Worm (Caenorhabditis elegans) whole organism, late embryonic: ENCODE data around the gene Y47D3A.21.

Experiments
- C08G9.2 ChIP-seq: sonication (generic microtip); optimal IDR thresholded peaks from 2 replicates; lab custom pipeline; 2016; ENCODE audit warnings: mild to moderate bottlenecking, missing genetic modification characterization, moderate library complexity, missing compliant biosample characterization
- C38D4.7 ChIP-seq: fragments of 200-800 bp; sonication (Bioruptor generic); optimal IDR thresholded peaks from 2 replicates; lab custom pipeline; 2018; ENCODE audit warnings: mild to moderate bottlenecking, missing genetic modification characterization, moderate library complexity, missing compliant biosample characterization
- K02D7.2 ChIP-seq: sonication (generic microtip); optimal IDR thresholded peaks from 2 replicates; lab custom pipeline; 2017; ENCODE audit warnings: mild to moderate bottlenecking, missing genetic modification characterization, missing compliant biosample characterization
- T23F11.4 ChIP-seq: fragments of 200-800 bp; sonication (Bioruptor generic); optimal IDR thresholded peaks from 2 replicates; lab custom pipeline; 2018; ENCODE audit warnings: mild to moderate bottlenecking, missing genetic modification characterization, missing compliant biosample characterization
- Y22D7AL.16 ChIP-seq: sonication (generic microtip); optimal IDR thresholded peaks from 2 replicates; lab custom pipeline; 2016; ENCODE audit warnings: missing genetic modification characterization, missing compliant biosample characterization
- ahr-1 ChIP-seq: sonication (generic microtip); optimal IDR thresholded peaks from 2 replicates; lab custom pipeline; 2016; ENCODE audit warnings: missing genetic modification characterization, missing compliant biosample characterization
- ama-1 ChIP-seq: fragments of 150-350 bp; optimal IDR thresholded peaks from 2 replicates; lab custom pipeline; 2014
- ceh-14 ChIP-seq: sonication (generic microtip); optimal IDR thresholded peaks from 2 replicates; lab custom pipeline; 2016; ENCODE audit warnings: missing genotype, missing genetic modification characterization, missing compliant biosample characterization
- ceh-18 ChIP-seq: sonication (generic microtip); optimal IDR thresholded peaks from 2 replicates; lab custom pipeline; 2016; ENCODE audit warnings: missing genetic modification characterization, missing compliant biosample characterization
- ceh-19 ChIP-seq: fragments of 200-800 bp; sonication (Bioruptor generic); optimal IDR thresholded peaks from 2 replicates; lab custom pipeline; 2018; ENCODE audit warnings: mild to moderate bottlenecking, missing genetic modification characterization, missing compliant biosample characterization
- ceh-2 ChIP-seq: sonication (generic microtip); optimal IDR thresholded peaks from 2 replicates; lab custom pipeline; 2016; ENCODE audit warnings: missing genotype, missing genetic modification characterization, missing compliant biosample characterization
- ceh-22 ChIP-seq: sonication (generic microtip); optimal IDR thresholded peaks from 2 replicates; lab custom pipeline; 2017; ENCODE audit warnings: missing biosample characterization, missing genetic modification characterization
- ceh-24 ChIP-seq: sonication (generic microtip); optimal IDR thresholded peaks from 2 replicates; lab custom pipeline; 2016; ENCODE audit warnings: mild to moderate bottlenecking, missing genetic modification characterization, missing compliant biosample characterization
- ceh-30 ChIP-seq: fragments of 150-350 bp; optimal IDR thresholded peaks from 2 replicates; lab custom pipeline; 2014; ENCODE audit warnings: missing biosample characterization, missing genetic modification characterization
- ceh-34 ChIP-seq: sonication (generic microtip); optimal IDR thresholded peaks from 2 replicates; lab custom pipeline; 2016; ENCODE audit warnings: mild to moderate bottlenecking, missing genetic modification characterization, missing compliant biosample characterization
- ceh-45 ChIP-seq: fragments of 200-800 bp; sonication (Bioruptor generic); IDR thresholded peaks from 2 replicates; pipeline ENCODE4 v1.3.6; 2022; ENCODE audit warnings: missing genetic modification reagents, missing genetic modification characterization, missing compliant biosample characterization
- ceh-48 ChIP-seq: sonication (generic microtip); optimal IDR thresholded peaks from 2 replicates; lab custom pipeline; 2016; ENCODE audit warnings: missing genetic modification characterization, inconsistent platforms, missing compliant biosample characterization
- ceh-6 ChIP-seq: fragments of 200-800 bp; sonication (Bioruptor generic); optimal IDR thresholded peaks from 2 replicates; lab custom pipeline; 2018; ENCODE audit warnings: mild to moderate bottlenecking, missing genetic modification characterization, missing compliant biosample characterization
- ceh-9 ChIP-seq: sonication (generic microtip); optimal IDR thresholded peaks from 2 replicates; lab custom pipeline; 2016; ENCODE audit warnings: mild to moderate bottlenecking, missing genetic modification characterization, inconsistent platforms, missing compliant biosample characterization
- che-1 ChIP-seq: sonication (generic microtip); optimal IDR thresholded peaks from 2 replicates; lab custom pipeline; 2016; ENCODE audit warnings: mild to moderate bottlenecking, missing genetic modification characterization, missing compliant biosample characterization
- dmd-4 ChIP-seq: sonication (generic microtip); optimal IDR thresholded peaks from 2 replicates; lab custom pipeline; 2016; ENCODE audit warnings: borderline replicate concordance, missing genetic modification characterization, missing compliant biosample characterization
- ets-4 ChIP-seq: sonication (generic microtip); optimal IDR thresholded peaks from 2 replicates; lab custom pipeline; 2016; ENCODE audit warnings: missing genetic modification characterization, missing compliant biosample characterization
- eyg-1 ChIP-seq: sonication (generic microtip); optimal IDR thresholded peaks from 2 replicates; lab custom pipeline; 2016; ENCODE audit warnings: missing genotype, missing genetic modification characterization, missing compliant biosample characterization
- fax-1 ChIP-seq: sonication (generic microtip); optimal IDR thresholded peaks from 2 replicates; lab custom pipeline; 2016; ENCODE audit warnings: missing genotype, missing genetic modification characterization, missing compliant biosample characterization
- fkh-10 ChIP-seq: fragments of 150-350 bp; optimal IDR thresholded peaks from 2 replicates; lab custom pipeline; 2014; ENCODE audit warnings: missing biosample characterization, missing genetic modification reagents, missing genetic modification characterization
- gmeb-2 ChIP-seq: sonication (generic microtip); optimal IDR thresholded peaks from 2 replicates; lab custom pipeline; 2016; ENCODE audit warnings: missing genetic modification characterization, inconsistent platforms, missing compliant biosample characterization
- hlh-6 ChIP-seq: sonication (generic microtip); optimal IDR thresholded peaks from 2 replicates; lab custom pipeline; 2016; ENCODE audit warnings: missing genotype, missing genetic modification characterization, missing compliant biosample characterization
- hlh-8 ChIP-seq: sonication (generic microtip); optimal IDR thresholded peaks from 2 replicates; lab custom pipeline; 2016; ENCODE audit warnings: missing genotype, missing genetic modification characterization, missing compliant biosample characterization
- lim-6 ChIP-seq: sonication (generic microtip); optimal IDR thresholded peaks from 2 replicates; lab custom pipeline; 2016; ENCODE audit warnings: missing genetic modification characterization, missing compliant biosample characterization
- lin-11 ChIP-seq: fragments of 200-800 bp; sonication (Bioruptor generic); optimal IDR thresholded peaks from 2 replicates; lab custom pipeline; 2018; ENCODE audit warnings: mild to moderate bottlenecking, missing genetic modification characterization, missing compliant biosample characterization
- madf-2 ChIP-seq: sonication (generic microtip); optimal IDR thresholded peaks from 2 replicates; lab custom pipeline; 2017; ENCODE audit warnings: missing genetic modification characterization, missing compliant biosample characterization
- mec-3 ChIP-seq: sonication (generic microtip); optimal IDR thresholded peaks from 2 replicates; lab custom pipeline; 2016; ENCODE audit warnings: borderline replicate concordance, missing genetic modification characterization, missing compliant biosample characterization
- nfya-1 ChIP-seq: sonication (generic microtip); optimal IDR thresholded peaks from 2 replicates; lab custom pipeline; 2017; ENCODE audit warnings: missing genetic modification characterization, mild to moderate bottlenecking, missing compliant biosample characterization, antibody characterized with exemption, moderate library complexity
- nhr-232 ChIP-seq: sonication (generic microtip); optimal IDR thresholded peaks from 2 replicates; lab custom pipeline; 2016; ENCODE audit warnings: missing genetic modification characterization, missing compliant biosample characterization
- npax-4 ChIP-seq: sonication (generic microtip); optimal IDR thresholded peaks from 2 replicates; lab custom pipeline; 2016; ENCODE audit warnings: missing genetic modification characterization, missing compliant biosample characterization
- odd-2 ChIP-seq: sonication (generic microtip); optimal IDR thresholded peaks from 2 replicates; lab custom pipeline; 2017; ENCODE audit warnings: antibody characterized with exemption, mild to moderate bottlenecking, missing genetic modification characterization, missing compliant biosample characterization
- pat-9 ChIP-seq: fragments of 200-800 bp; sonication (Bioruptor generic); optimal IDR thresholded peaks from 2 replicates; lab custom pipeline; 2018; ENCODE audit warnings: mild to moderate bottlenecking, missing genetic modification characterization, moderate library complexity, missing compliant biosample characterization
- pax-1 ChIP-seq: fragments of 150-350 bp; optimal IDR thresholded peaks from 2 replicates; lab custom pipeline; 2014; ENCODE audit warnings: missing biosample characterization, missing genetic modification characterization
- pha-4 ChIP-seq: fragments of 150-350 bp; optimal IDR thresholded peaks from 2 replicates; lab custom pipeline; 2018; ENCODE audit warnings: missing biosample characterization, missing genetic modification reagents, missing genetic modification characterization
- pros-1 ChIP-seq: fragments of 150-350 bp; optimal IDR thresholded peaks from 2 replicates; lab custom pipeline; 2014; ENCODE audit warnings: missing biosample characterization, missing genetic modification reagents, missing genetic modification characterization
- ref-2 ChIP-seq: sonication (generic microtip); optimal IDR thresholded peaks from 2 replicates; lab custom pipeline; 2016; ENCODE audit warnings: missing genetic modification characterization, missing compliant biosample characterization
- sdc-2 ChIP-seq: sonication (generic microtip); optimal IDR thresholded peaks from 2 replicates; lab custom pipeline; 2016; ENCODE audit warnings: missing genotype, missing genetic modification characterization, missing compliant biosample characterization
- sox-4 ChIP-seq: sonication (generic microtip); optimal IDR thresholded peaks from 2 replicates; lab custom pipeline; 2017; ENCODE audit warnings: mild to moderate bottlenecking, missing genetic modification characterization, inconsistent platforms, missing compliant biosample characterization
- tbx-2 ChIP-seq: sonication (generic microtip); optimal IDR thresholded peaks from 2 replicates; lab custom pipeline; 2016; ENCODE audit warnings: missing genetic modification characterization, missing compliant biosample characterization
- tbx-7 ChIP-seq: sonication (generic microtip); optimal IDR thresholded peaks from 2 replicates; lab custom pipeline; 2016; ENCODE audit warnings: missing genotype, missing genetic modification characterization, missing compliant biosample characterization
- unc-3 ChIP-seq, 2 experiments: fragments of 200-800 bp in 1 of 2; sonication (Bioruptor generic) in 1 of 2; sonication (generic microtip) in 1 of 2; conservative IDR thresholded peaks in 1 of 2; optimal IDR thresholded peaks in 1 of 2; 2 replicates each; pipeline versions ENCODE4 v1.3.6 to Lab custom; 2016 to 2022; ENCODE audit warnings: missing compliant biosample characterization in 2 of 2, missing genetic modification characterization in 2 of 2, missing genetic modification reagents in 1 of 2
- unc-42 ChIP-seq: sonication (generic microtip); optimal IDR thresholded peaks from 2 replicates; lab custom pipeline; 2016; ENCODE audit warnings: missing genotype, missing genetic modification characterization, missing compliant biosample characterization
- unc-86 ChIP-seq: sonication (generic microtip); optimal IDR thresholded peaks from 2 replicates; lab custom pipeline; 2016; ENCODE audit warnings: missing genetic modification characterization, missing compliant biosample characterization
- zip-5 ChIP-seq: sonication (generic microtip); optimal IDR thresholded peaks from 2 replicates; lab custom pipeline; 2016; ENCODE audit warnings: missing genetic modification characterization, missing compliant biosample characterization
- ztf-16 ChIP-seq: sonication (generic microtip); optimal IDR thresholded peaks from 2 replicates; lab custom pipeline; 2017; ENCODE audit warnings: missing genetic modification characterization, missing compliant biosample characterization

Gene Y47D3A.21

DNA sequence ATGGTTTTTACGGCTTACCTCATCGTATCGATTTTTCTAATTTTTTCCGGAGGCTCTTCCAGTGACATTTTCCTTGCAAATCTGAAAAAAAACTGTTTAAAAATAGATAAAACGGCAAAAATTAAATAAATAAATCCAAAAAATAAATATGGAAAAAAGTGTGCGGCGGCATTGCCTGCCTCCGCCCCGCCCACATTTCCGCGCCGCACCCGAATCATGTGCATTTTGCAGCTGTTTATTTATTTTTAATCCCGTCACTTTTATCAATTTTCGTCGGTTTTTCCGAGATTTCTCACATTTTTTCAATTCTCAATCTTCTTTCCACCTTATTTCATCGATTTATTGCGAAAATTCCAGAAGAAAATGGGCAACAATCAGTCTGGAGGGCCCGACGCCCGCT, 41.9 kb downstream of the Y47D3A.21 start, which contains the start of the genes Y47D3A.14 and aakb-2 (continued):
- TF ChIP-seq C38D4.7 (GFP tag; lab: Kevin White, UChicago), result peak; percentile 44
- no peak for TF ChIP-seq ceh-6 (GFP tag; lab: Kevin White, UChicago)
- TF ChIP-seq ceh-24 (tag; lab: Kevin White, UChicago), result peak; percentile 3
- TF ChIP-seq mec-3, result no peak
- peak; percentile 61 for TF ChIP-seq ztf-16 (tag; lab: Kevin White, UChicago)
- TF ChIP-seq unc-86 (tag; lab: Kevin White, UChicago), result peak; percentile 41
- TF ChIP-seq ceh-14, result peak; percentile 57
- TF ChIP-seq ceh-2 (tag; lab: Kevin White, UChicago), result peak; percentile 31
- no peak for TF ChIP-seq ref-2 (tag; lab: Kevin White, UChicago)
- no peak for TF ChIP-seq ahr-1 (tag; lab: Kevin White, UChicago)
- no peak for TF ChIP-seq ceh-22 (tag; lab: Kevin White, UChicago)
- TF ChIP-seq lin-11, result peak; percentile 16
- TF ChIP-seq fax-1, result no peak
- TF ChIP-seq gmeb-2, result peak; percentile 10
- TF ChIP-seq C08G9.2 (tag; lab: Kevin White, UChicago), result no peak
- TF ChIP-seq ceh-34, result peak; percentile 48
- TF ChIP-seq K02D7.2, result no peak
- no peak for TF ChIP-seq fkh-10 (GFP tag; lab: Kevin White, UChicago)
- no peak for TF ChIP-seq eyg-1 (tag; lab: Kevin White, UChicago)
- peak; percentile 29 for TF ChIP-seq ets-4 (tag; lab: Kevin White, UChicago)
- TF ChIP-seq hlh-8 (tag; lab: Kevin White, UChicago), result peak; percentile 66
- TF ChIP-seq odd-2 (tag; lab: Kevin White, UChicago), result no peak
- TF ChIP-seq ceh-30 (tag; lab: Kevin White, UChicago), result no peak
- TF ChIP-seq nfya-1, result peak; percentile 45
- TF ChIP-seq ama-1 (lab: Kevin White, UChicago), result no peak
- TF ChIP-seq ceh-19 (GFP tag; lab: Kevin White, UChicago), result no peak
- no peak for TF ChIP-seq madf-2 (tag; lab: Kevin White, UChicago)
- no peak for TF ChIP-seq pha-4 (tag; lab: Kevin White, UChicago)
- TF ChIP-seq ceh-45, result no peak
- no peak for TF ChIP-seq sdc-2 (tag; lab: Kevin White, UChicago)
- no peak for TF ChIP-seq unc-3 (GFP tag; conservative IDR thresholded peaks at IDR 0.05; lab: Robert Waterston, UW)
- TF ChIP-seq unc-3 (tag; optimal IDR thresholded peaks at IDR 0.05; lab: Kevin White, UChicago), result peak; percentile 1
- TF ChIP-seq pat-9 (tag; lab: Kevin White, UChicago), result peak; percentile 44
- no peak for TF ChIP-seq ceh-18 (tag; lab: Kevin White, UChicago)
- no peak for TF ChIP-seq tbx-7 (tag; lab: Kevin White, UChicago)
- TF ChIP-seq hlh-6 (tag; lab: Kevin White, UChicago), result no peak
- TF ChIP-seq pros-1 (tag; lab: Kevin White, UChicago), result no peak
- no peak for TF ChIP-seq Y22D7AL.16 (tag; lab: Kevin White, UChicago)
- TF ChIP-seq T23F11.4 (GFP tag; lab: Kevin White, UChicago), result peak; percentile 46
- TF ChIP-seq che-1 (tag; lab: Kevin White, UChicago), result peak; percentile 61
- peak; percentile 10 for TF ChIP-seq ceh-48 (tag; lab: Kevin White, UChicago)
- no peak for TF ChIP-seq pax-1 (tag; lab: Kevin White, UChicago)
- TF ChIP-seq zip-5, result peak; percentile 11
- TF ChIP-seq dmd-4, result no peak
- no peak for TF ChIP-seq nhr-232 (tag; lab: Kevin White, UChicago)
- TF ChIP-seq sox-4 (tag; lab: Kevin White, UChicago), result no peak
- TF ChIP-seq unc-42 (tag; lab: Kevin White, UChicago), result peak; percentile 32
- peak; percentile 59 for TF ChIP-seq tbx-2 (tag; lab: Kevin White, UChicago)
- no peak for TF ChIP-seq ceh-9 (tag; lab: Kevin White, UChicago)
- no peak for TF ChIP-seq lim-6 (tag; lab: Kevin White, UChicago)
- no peak for TF ChIP-seq npax-4 (tag; lab: Kevin White, UChicago)
